Fruit fly (Drosophila melanogaster) whole organism: ENCODE measurements around the gene PolQ.

Source experiments
- CG8478 ChIP-seq: fragments of >200 bp; optimal IDR thresholded peaks from 2 replicates; lab custom pipeline; 2018; ENCODE audit warnings: inconsistent platforms
- pan ChIP-seq: fragments of >200 bp; optimal IDR thresholded peaks from 2 replicates; lab custom pipeline; 2017
- psq ChIP-seq: fragments of >200 bp; optimal IDR thresholded peaks from 2 replicates; lab custom pipeline; 2017
- usp ChIP-seq: fragments of >200 bp; optimal IDR thresholded peaks from 2 replicates; lab custom pipeline; 2017; ENCODE audit warnings: missing biosample characterization, missing genetic modification characterization, mixed read lengths

DNA sequence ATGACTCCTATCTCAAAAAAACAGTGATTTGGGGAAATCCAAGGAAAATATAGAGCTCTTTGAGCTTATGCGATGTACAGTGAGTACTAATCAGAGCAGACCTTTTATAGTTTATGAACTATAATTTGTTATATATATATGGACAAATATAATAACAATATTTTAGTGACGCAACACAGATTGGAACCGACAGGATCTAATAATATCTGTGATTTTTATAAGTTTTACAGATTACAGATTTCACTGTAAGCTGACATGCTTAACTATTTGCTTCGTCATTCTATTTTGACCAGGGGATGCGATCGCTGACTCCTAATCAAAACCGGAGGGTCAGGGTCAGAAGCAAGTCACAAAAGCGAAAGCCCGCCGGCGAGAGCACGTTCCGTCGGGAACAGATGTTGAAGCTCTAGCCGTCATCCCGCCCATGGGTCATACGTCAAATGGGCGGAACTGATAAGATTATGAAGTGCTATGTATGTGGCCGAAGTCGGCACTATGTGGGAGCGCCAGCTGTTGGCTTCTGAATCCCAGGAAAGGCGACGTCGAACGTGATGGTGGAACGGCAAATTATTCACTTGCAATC, 38.0 kb downstream of the PolQ start, which contains the start of gene Gnmt:
- TF ChIP-seq pan: no peak
- TF ChIP-seq usp (GFP tag; lab: Kevin White, UChicago): no peak
- no peak for TF ChIP-seq CG8478
- TF ChIP-seq psq (lab: Kevin White, UChicago): no peak
